Fruit fly (Drosophila melanogaster): ENCODE results near the gene RhoGAPp190.
A peak's percentile ranks its signal among the peaks of the same experiment; 100 is the strongest.

The RhoGAPp190 gene

dm6 chrX:17624223-17624982 is 28.0 kb downstream of the RhoGAPp190 start:
- TF ChIP-seq CG32264 (GFP tag; optimal IDR thresholded peaks at IDR 0.05) (no peak), rgr (GFP tag; optimal IDR thresholded peaks at IDR 0.05) (no peak), OdsH (GFP tag; optimal IDR thresholded peaks at IDR 0.05) (no peak), Hr78 (GFP tag; optimal IDR thresholded peaks at IDR 0.05) (no peak), brk (GFP tag; optimal IDR thresholded peaks at IDR 0.05) (peak; percentile 56), GATAd (GFP tag; optimal IDR thresholded peaks at IDR 0.05) (no peak), Vsx2 (GFP tag; optimal IDR thresholded peaks at IDR 0.05; ENCODE audit: partially characterized antibody) (no peak), Abd-B (GFP tag; optimal IDR thresholded peaks at IDR 0.05) (no peak), Hr83 (GFP tag; optimal IDR thresholded peaks at IDR 0.05; ENCODE audit: poor library complexity, severe bottlenecking) (no peak), N (GFP tag; optimal IDR thresholded peaks at IDR 0.05) (no peak), HLH106 (tag; optimal IDR thresholded peaks at IDR 0.05) (no peak), Myc (optimal IDR thresholded peaks at IDR 0.05) (no peak), CrebA (GFP tag; optimal IDR thresholded peaks at IDR 0.05; ENCODE audit: borderline replicate concordance) (no peak), br (GFP tag; optimal IDR thresholded peaks at IDR 0.05) (no peak), Dfd (GFP tag; optimal IDR thresholded peaks at IDR 0.05) (no peak), sv (GFP tag; optimal IDR thresholded peaks at IDR 0.05) (no peak), foxo (GFP tag; optimal IDR thresholded peaks at IDR 0.05) (no peak), tai (GFP tag; optimal IDR thresholded peaks at IDR 0.05) (peak; percentile 77), Jra (GFP tag; optimal IDR thresholded peaks at IDR 0.05) (no peak), Rel (GFP tag; optimal IDR thresholded peaks at IDR 0.05) (peak; percentile 68), Rel (tag; optimal IDR thresholded peaks at IDR 0.05) (peak; percentile 76)

DNA sequence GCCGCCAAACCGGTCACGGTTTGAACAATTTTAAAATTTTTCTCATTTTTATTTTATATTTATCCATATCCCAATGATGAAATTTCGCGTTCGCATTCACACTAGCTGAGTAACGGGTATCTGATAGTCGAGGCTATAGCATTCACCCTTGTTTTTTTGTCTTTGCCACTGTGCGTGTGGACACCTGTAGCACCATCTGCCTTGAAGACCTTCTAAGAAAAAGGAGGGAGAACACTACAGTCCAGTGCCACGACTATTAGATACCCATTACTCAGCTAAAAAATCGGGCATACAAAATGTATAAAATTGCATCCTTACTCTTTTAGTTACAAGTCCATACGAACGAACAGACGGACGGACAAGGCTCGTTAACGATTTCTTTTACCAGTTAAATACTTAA is 30.2 kb downstream of the RhoGAPp190 start:
- TF ChIP-seq HLH106 (tag; optimal IDR thresholded peaks at IDR 0.05): no peak
- TF ChIP-seq Jra (GFP tag; optimal IDR thresholded peaks at IDR 0.05): no peak
- TF ChIP-seq foxo (GFP tag; optimal IDR thresholded peaks at IDR 0.05): no peak
- no peak for TF ChIP-seq CrebA (GFP tag; optimal IDR thresholded peaks at IDR 0.05; ENCODE audit: borderline replicate concordance)
- no peak for TF ChIP-seq N (GFP tag; optimal IDR thresholded peaks at IDR 0.05)
- TF ChIP-seq Dfd (GFP tag; optimal IDR thresholded peaks at IDR 0.05): peak; percentile 41
- no peak for TF ChIP-seq Hr78 (GFP tag; optimal IDR thresholded peaks at IDR 0.05)

DNA sequence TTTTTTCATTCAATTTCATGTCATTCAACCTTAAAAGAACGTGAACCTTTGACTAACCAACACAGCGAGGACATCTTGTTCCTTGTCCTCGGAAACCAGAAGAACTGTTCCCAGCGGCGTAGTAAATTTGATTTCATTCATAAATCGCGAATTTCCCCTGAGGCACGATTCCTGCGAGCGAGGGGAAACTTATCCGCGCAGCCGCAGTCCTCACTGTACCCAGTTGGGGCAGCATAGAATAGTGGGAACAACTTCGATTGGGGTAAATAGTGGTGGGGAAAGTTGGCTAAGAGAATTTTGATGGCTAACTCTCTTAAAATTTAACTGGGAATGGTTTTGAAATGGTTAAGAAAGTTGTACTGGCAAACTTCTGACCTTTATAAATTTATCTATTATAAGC is 40.9 kb downstream of the RhoGAPp190 start:
- TF ChIP-seq CG32264 (GFP tag; optimal IDR thresholded peaks at IDR 0.05) (no peak), OdsH (GFP tag; optimal IDR thresholded peaks at IDR 0.05) (no peak), Hnf4 (GFP tag; optimal IDR thresholded peaks at IDR 0.05) (no peak), ey (GFP tag; optimal IDR thresholded peaks at IDR 0.05) (no peak)

DNA sequence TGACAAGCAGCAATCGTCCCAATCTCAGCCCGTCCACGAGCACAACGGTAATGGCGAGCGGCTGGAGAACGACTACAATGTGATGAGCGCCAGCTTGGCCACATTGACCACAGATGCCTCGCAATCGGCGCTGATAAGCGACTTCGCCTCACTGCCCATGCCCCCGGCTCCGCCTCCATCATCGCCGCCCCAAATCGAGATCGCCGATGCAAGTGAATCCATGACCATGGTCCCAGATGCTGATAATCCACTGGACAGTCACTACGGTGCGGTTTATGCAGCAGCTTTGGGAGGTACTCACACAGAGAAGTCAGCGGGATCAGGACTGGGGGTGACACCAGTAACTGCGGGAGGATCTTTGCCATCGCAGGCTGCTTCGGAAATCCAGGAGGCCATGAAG is 49.9 kb downstream of the RhoGAPp190 start:
- TF ChIP-seq CG32264 (GFP tag; optimal IDR thresholded peaks at IDR 0.05) (no peak), woc (GFP tag; optimal IDR thresholded peaks at IDR 0.05) (no peak), Hr83 (GFP tag; optimal IDR thresholded peaks at IDR 0.05; ENCODE audit: poor library complexity, severe bottlenecking) (no peak), dl (GFP tag; optimal IDR thresholded peaks at IDR 0.05; ENCODE audit: insufficient read depth in 1 of 2, partially characterized antibody in 2 of 2) (no peak), h (GFP tag; optimal IDR thresholded peaks at IDR 0.05) (no peak), Hr78 (GFP tag; optimal IDR thresholded peaks at IDR 0.05) (no peak), usp (GFP tag; optimal IDR thresholded peaks at IDR 0.05) (no peak), foxo (GFP tag; optimal IDR thresholded peaks at IDR 0.05) (no peak), rgr (GFP tag; optimal IDR thresholded peaks at IDR 0.05) (no peak), CrebA (GFP tag; optimal IDR thresholded peaks at IDR 0.05; ENCODE audit: borderline replicate concordance) (no peak), Abd-B (GFP tag; optimal IDR thresholded peaks at IDR 0.05) (no peak), br (GFP tag; optimal IDR thresholded peaks at IDR 0.05) (no peak), Hnf4 (GFP tag; optimal IDR thresholded peaks at IDR 0.05) (no peak), Dif (GFP tag; optimal IDR thresholded peaks at IDR 0.05; ENCODE audit: partially characterized antibody) (no peak), Myc (optimal IDR thresholded peaks at IDR 0.05) (no peak), sage (GFP tag; optimal IDR thresholded peaks at IDR 0.05) (no peak), fru (GFP tag; optimal IDR thresholded peaks at IDR 0.05) (no peak), Vsx2 (GFP tag; optimal IDR thresholded peaks at IDR 0.05; ENCODE audit: partially characterized antibody) (no peak)

DNA sequence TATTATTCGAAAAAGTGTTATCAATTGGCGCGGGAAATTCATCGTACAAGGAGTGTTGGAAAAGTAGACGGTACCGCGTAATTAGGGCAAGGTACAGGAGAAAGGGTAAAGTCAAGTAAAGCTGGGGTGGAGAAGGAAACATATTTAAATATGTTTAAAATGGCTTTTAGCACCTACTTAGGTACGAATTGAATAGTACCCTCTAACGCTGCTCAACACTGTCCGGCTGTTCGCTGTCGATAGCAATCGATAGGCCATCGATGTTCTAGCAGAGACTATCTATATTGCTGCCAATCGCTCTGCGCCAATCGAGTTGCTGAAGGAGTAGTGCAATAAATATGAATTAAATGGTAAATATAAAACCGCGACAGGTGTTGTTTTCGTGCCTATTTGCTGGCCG is 53.0 kb downstream of the RhoGAPp190 start, which contains the start of gene X11L:
Gene X11L, plus strand, starts transcription at position 279 of the 400 bp plus-strand sequence.
- no peak for TF ChIP-seq dmrt93B (GFP tag; optimal IDR thresholded peaks at IDR 0.05)
- TF ChIP-seq dl (GFP tag; optimal IDR thresholded peaks at IDR 0.05; ENCODE audit: insufficient read depth in 1 of 2, partially characterized antibody in 2 of 2): no peak
- TF ChIP-seq sv (GFP tag; optimal IDR thresholded peaks at IDR 0.05): peak; percentile 59
- no peak for TF ChIP-seq Mio (GFP tag; optimal IDR thresholded peaks at IDR 0.05)
- TF ChIP-seq CG9705 (GFP tag; optimal IDR thresholded peaks at IDR 0.05): peak; percentile 25
- TF ChIP-seq ey (GFP tag; optimal IDR thresholded peaks at IDR 0.05): peak; percentile 86
- peak; percentile 89 for TF ChIP-seq h (GFP tag; optimal IDR thresholded peaks at IDR 0.05)
- TF ChIP-seq usp (GFP tag; optimal IDR thresholded peaks at IDR 0.05): no peak
- TF ChIP-seq rgr (GFP tag; optimal IDR thresholded peaks at IDR 0.05): peak; percentile 85
- peak in 1 of 2 experiments; percentile 87 for TF ChIP-seq foxo (GFP tag; optimal IDR thresholded peaks at IDR 0.05)
- peak; percentile 82 for TF ChIP-seq br (GFP tag; optimal IDR thresholded peaks at IDR 0.05)
- TF ChIP-seq woc (GFP tag; optimal IDR thresholded peaks at IDR 0.05): peak; percentile 70
- no peak for TF ChIP-seq Abd-B (GFP tag; optimal IDR thresholded peaks at IDR 0.05)
- no peak for TF ChIP-seq jim (GFP tag; optimal IDR thresholded peaks at IDR 0.05)
- TF ChIP-seq GATAd (GFP tag; optimal IDR thresholded peaks at IDR 0.05): peak; percentile 31
- peak; percentile 52 for TF ChIP-seq dsf (GFP tag; optimal IDR thresholded peaks at IDR 0.05; ENCODE audit: borderline replicate concordance)
- peak; percentile 91 for TF ChIP-seq Hnf4 (GFP tag; optimal IDR thresholded peaks at IDR 0.05)
- TF ChIP-seq lola (GFP tag; optimal IDR thresholded peaks at IDR 0.05): no peak
- TF ChIP-seq brk (GFP tag; optimal IDR thresholded peaks at IDR 0.05): peak; percentile 59
- peak; percentile 82 for TF ChIP-seq fru (GFP tag; optimal IDR thresholded peaks at IDR 0.05)
- TF ChIP-seq tai (GFP tag; optimal IDR thresholded peaks at IDR 0.05): no peak
- TF ChIP-seq CrebA (GFP tag; optimal IDR thresholded peaks at IDR 0.05; ENCODE audit: borderline replicate concordance): no peak
- TF ChIP-seq psq (GFP tag; optimal IDR thresholded peaks at IDR 0.05): peak; percentile 72

Data from whole organism, wandering third instar larva.